Fruit fly (Drosophila melanogaster): ENCODE data around the gene CG5116.

The CG5116 gene

DNA sequence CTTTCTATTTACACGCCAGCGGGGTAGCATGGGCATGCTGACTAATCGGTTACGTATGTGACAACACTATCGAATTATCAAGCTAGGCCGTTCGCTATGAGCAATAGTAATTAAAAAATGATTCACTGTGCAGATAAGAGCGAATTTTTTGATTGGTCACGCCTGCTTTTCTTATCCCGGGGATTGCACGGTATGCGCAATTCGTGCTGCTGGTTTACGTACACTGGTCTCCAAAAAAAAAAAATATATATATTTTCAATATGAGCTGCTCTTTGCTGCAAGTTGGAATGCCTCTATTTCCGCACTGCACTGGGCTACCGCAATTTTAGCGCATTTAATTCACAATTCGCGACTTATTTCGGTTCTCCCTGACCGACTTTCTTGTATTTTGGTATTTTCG, 7.5 kb downstream of the CG5116 start (continued):
- TF ChIP-seq kay (GFP tag; optimal IDR thresholded peaks at IDR 0.05) = peak; percentile 60
- TF ChIP-seq ci (GFP tag; IDR thresholded peaks at IDR 0.05) = peak; percentile 8; the same call in 1 of the 3 replicates
- TF ChIP-seq grn (GFP tag; optimal IDR thresholded peaks at IDR 0.05) = peak; percentile 56
- TF ChIP-seq yki (optimal IDR thresholded peaks at IDR 0.05) = no peak
- no peak for TF ChIP-seq Usf (GFP tag; optimal IDR thresholded peaks at IDR 0.05)
- peak; percentile 29; the same call in 1 of the 3 replicates for TF ChIP-seq ken (GFP tag; IDR thresholded peaks at IDR 0.05)
- 0 out of 2 replicates have a peak, but pooled peaks have one; percentile 9 for TF ChIP-seq Taf1 (GFP tag; IDR thresholded peaks at IDR 0.05)
- no peak for TF ChIP-seq CG10979 (tag; optimal IDR thresholded peaks at IDR 0.05)
- TF ChIP-seq sd (tag; optimal IDR thresholded peaks at IDR 0.05) = peak; percentile 65
- peak; percentile 29 for TF ChIP-seq Asciz (GFP tag; optimal IDR thresholded peaks at IDR 0.05)
- peak; percentile 41 for TF ChIP-seq sisA (GFP tag; IDR thresholded peaks at IDR 0.05)
- peak; percentile 39 for TF ChIP-seq CG4617 (GFP tag; optimal IDR thresholded peaks at IDR 0.05; ENCODE audit: borderline replicate concordance)

DNA sequence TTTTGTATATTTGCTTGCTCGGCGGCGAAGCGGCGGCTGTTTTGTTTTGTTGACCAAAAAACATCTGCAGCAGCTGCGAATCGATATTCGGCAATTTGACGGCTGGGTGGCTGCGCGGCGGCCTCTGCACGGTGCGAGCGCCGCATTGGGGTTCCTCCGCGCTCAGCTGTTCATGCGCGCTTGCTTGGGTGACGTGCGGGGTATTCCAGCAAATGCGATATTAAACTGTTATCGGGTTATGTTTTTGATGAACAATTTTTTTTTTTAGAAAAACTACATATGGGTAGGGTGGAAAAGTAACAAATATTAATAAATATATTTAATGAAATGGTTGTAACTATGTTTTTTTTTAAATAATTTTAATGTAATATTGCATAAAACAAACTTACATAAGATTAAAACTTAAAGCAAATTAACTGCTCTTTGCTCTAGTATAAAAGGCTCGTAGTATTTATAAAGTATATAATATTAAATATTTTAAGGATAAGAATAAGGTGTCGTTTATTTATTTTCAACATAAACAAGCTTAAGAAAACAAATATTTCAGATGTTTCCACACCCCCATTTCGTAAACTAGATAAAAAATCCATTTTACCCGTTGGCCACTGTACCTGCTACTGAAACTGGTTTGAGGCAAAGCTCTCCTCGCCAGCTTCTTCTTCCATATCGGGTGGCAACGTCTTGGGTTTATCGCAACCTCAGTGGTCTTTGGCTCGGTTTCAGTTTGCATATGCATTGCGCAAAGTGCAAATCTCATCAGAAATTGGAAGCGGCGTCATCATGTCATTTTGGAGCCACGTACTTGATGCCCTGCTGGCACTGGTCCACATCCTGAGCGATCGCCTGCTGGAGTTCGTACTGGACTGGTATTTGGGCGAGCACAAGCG, 8.1 kb downstream of the CG5116 start, which contains the start of the genes Gnpat and CG5112:
Gene Gnpat (minus strand): TSS at position 159 of the 887 bp plus-strand sequence.
Gene CG5112 (plus strand): TSS at position 683 of the 887 bp plus-strand sequence.
- TF ChIP-seq CrebB (tag; optimal IDR thresholded peaks at IDR 0.05) (peak; percentile 4), amos (GFP tag; IDR thresholded peaks at IDR 0.05; ENCODE audit: partially characterized antibody) (peak; percentile 75), Aef1 (GFP tag; IDR thresholded peaks at IDR 0.05) (peak; percentile 65), CG3995 (GFP tag; optimal IDR thresholded peaks at IDR 0.05) (peak; percentile 67), gsb-n (tag; optimal IDR thresholded peaks at IDR 0.05) (peak; percentile 20), CG32532 (GFP tag; IDR thresholded peaks at IDR 0.05) (peak; percentile 83), CG12155 (GFP tag; optimal IDR thresholded peaks at IDR 0.05) (peak; percentile 11), Atf-2 (GFP tag; optimal IDR thresholded peaks at IDR 0.05) (no peak), CG9609 (GFP tag; optimal IDR thresholded peaks at IDR 0.05) (peak; percentile 70), CG16863 (GFP tag; optimal IDR thresholded peaks at IDR 0.05) (no peak), her (GFP tag; optimal IDR thresholded peaks at IDR 0.05) (peak; percentile 76), unpg (GFP tag; optimal IDR thresholded peaks at IDR 0.05) (peak; percentile 54), Optix (GFP tag; IDR thresholded peaks at IDR 0.05) (peak; percentile 62), odd (GFP tag; optimal IDR thresholded peaks at IDR 0.05) (peak; percentile 45), CG17385 (GFP tag; optimal IDR thresholded peaks at IDR 0.05) (peak; percentile 80), shn (GFP tag; optimal IDR thresholded peaks at IDR 0.05) (peak; percentile 60), Hr3 (GFP tag; optimal IDR thresholded peaks at IDR 0.05) (peak; percentile 61), slp2 (GFP tag; optimal IDR thresholded peaks at IDR 0.05) (peak; percentile 40), CG9817 (tag; optimal IDR thresholded peaks at IDR 0.05) (peak; percentile 73), CG2875 (GFP tag; optimal IDR thresholded peaks at IDR 0.05) (no peak), Taf1 (GFP tag; IDR thresholded peaks at IDR 0.05) (peak; percentile 47; the same call in 1 of the 2 replicates), Lhr (GFP tag; optimal IDR thresholded peaks at IDR 0.05) (no peak), dati (GFP tag; IDR thresholded peaks at IDR 0.05) (no peak), Lpt (GFP tag; optimal IDR thresholded peaks at IDR 0.05) (no peak), zen2 (GFP tag; IDR thresholded peaks at IDR 0.05; ENCODE audit: partially characterized antibody) (peak; percentile 61; the same call in 2 of the 3 replicates), CG10147 (GFP tag; optimal IDR thresholded peaks at IDR 0.05) (peak; percentile 39), tin (GFP tag; optimal IDR thresholded peaks at IDR 0.05) (peak; percentile 75), Hey (tag; optimal IDR thresholded peaks at IDR 0.05) (no peak), CG34376 (GFP tag; optimal IDR thresholded peaks at IDR 0.05) (peak; percentile 10), CG8924 (tag; optimal IDR thresholded peaks at IDR 0.05) (peak; percentile 68), CG15269 (tag; optimal IDR thresholded peaks at IDR 0.05) (peak; percentile 66), Stat92E (GFP tag; optimal IDR thresholded peaks at IDR 0.05) (no peak), Bdp1 (GFP tag; optimal IDR thresholded peaks at IDR 0.05) (no peak), tap (tag; optimal IDR thresholded peaks at IDR 0.05) (no peak), jing (GFP tag; optimal IDR thresholded peaks at IDR 0.05) (no peak), p53 (GFP tag; optimal IDR thresholded peaks at IDR 0.05) (no peak), BtbVII (GFP tag; optimal IDR thresholded peaks at IDR 0.05) (no peak)

Measured in whole organism, embryonic.